Fruit fly (Drosophila melanogaster): ENCODE measurements around the gene ogre.

Gene ogre

dm6 chrX:7013320-7014214 is 22.4 kb upstream of the ogre start, which contains the start of the genes CG3032 and CG4593:
CG3032 (minus strand) TSS chrX:7013881.
CG4593 (plus strand) TSS chrX:7013887.
- peak; percentile 68 for TF ChIP-seq CG7045 (GFP tag; optimal IDR thresholded peaks at IDR 0.05)
- peak; percentile 63 for TF ChIP-seq toe (GFP tag; optimal IDR thresholded peaks at IDR 0.05)
- peak; percentile 53 for TF ChIP-seq tj (GFP tag; optimal IDR thresholded peaks at IDR 0.05)
- TF ChIP-seq CG1620 (GFP tag; optimal IDR thresholded peaks at IDR 0.05), result peak; percentile 85
- no peak for TF ChIP-seq cic (GFP tag; optimal IDR thresholded peaks at IDR 0.05)
- peak; percentile 93 for TF ChIP-seq bab1 (GFP tag; optimal IDR thresholded peaks at IDR 0.05)
- TF ChIP-seq kay (GFP tag; ENCODE audit: borderline replicate concordance), result peak; percentile 14
- peak; percentile 76 for TF ChIP-seq Crg-1 (GFP tag; optimal IDR thresholded peaks at IDR 0.05)
- TF ChIP-seq CG11617 (GFP tag; optimal IDR thresholded peaks at IDR 0.05), result peak; percentile 66
- TF ChIP-seq Mnt (GFP tag; optimal IDR thresholded peaks at IDR 0.05), result peak; percentile 83
- peak; percentile 66 for TF ChIP-seq pad (GFP tag; optimal IDR thresholded peaks at IDR 0.05)
- no peak for TF ChIP-seq Clk (GFP tag; optimal IDR thresholded peaks at IDR 0.05)
- peak; percentile 70 for TF ChIP-seq CG12768 (GFP tag; optimal IDR thresholded peaks at IDR 0.05)
- peak; percentile 85 for TF ChIP-seq CG33017 (tag; optimal IDR thresholded peaks at IDR 0.05)
- peak; percentile 96 for TF ChIP-seq CG7101 (tag; optimal IDR thresholded peaks at IDR 0.05)
- peak; percentile 28 for TF ChIP-seq ovo (GFP tag; optimal IDR thresholded peaks at IDR 0.05)
- peak; percentile 85 for TF ChIP-seq Hr96 (GFP tag; optimal IDR thresholded peaks at IDR 0.05)
- no peak for TF ChIP-seq cnc (optimal IDR thresholded peaks at IDR 0.05)
- peak; percentile 75 for TF ChIP-seq CG5204 (GFP tag; optimal IDR thresholded peaks at IDR 0.05)
- TF ChIP-seq CG14711 (tag; optimal IDR thresholded peaks at IDR 0.05), result peak; percentile 93

- peak; percentile 79 for TF ChIP-seq toe (GFP tag; optimal IDR thresholded peaks at IDR 0.05)
- peak; percentile 77 for TF ChIP-seq pad (GFP tag; optimal IDR thresholded peaks at IDR 0.05)
- TF ChIP-seq ovo (GFP tag; optimal IDR thresholded peaks at IDR 0.05), result peak; percentile 82
- TF ChIP-seq bab1 (GFP tag; optimal IDR thresholded peaks at IDR 0.05), result peak; percentile 96
- peak; percentile 93 for TF ChIP-seq CG1620 (GFP tag; optimal IDR thresholded peaks at IDR 0.05)
- no peak for TF ChIP-seq Clk (GFP tag; optimal IDR thresholded peaks at IDR 0.05)
- TF ChIP-seq tj (GFP tag; optimal IDR thresholded peaks at IDR 0.05), result peak; percentile 76
- TF ChIP-seq Crg-1 (GFP tag; optimal IDR thresholded peaks at IDR 0.05), result peak; percentile 91
- TF ChIP-seq kay (GFP tag; ENCODE audit: borderline replicate concordance), result peak; percentile 74
- TF ChIP-seq CG12768 (GFP tag; optimal IDR thresholded peaks at IDR 0.05), result peak; percentile 48
- peak; percentile 94 for TF ChIP-seq CG7101 (tag; optimal IDR thresholded peaks at IDR 0.05)
- no peak for TF ChIP-seq cnc (optimal IDR thresholded peaks at IDR 0.05)
- peak; percentile 11 for TF ChIP-seq cic (GFP tag; optimal IDR thresholded peaks at IDR 0.05)
- peak; percentile 90 for TF ChIP-seq Hr96 (GFP tag; optimal IDR thresholded peaks at IDR 0.05)
- TF ChIP-seq Mnt (GFP tag; optimal IDR thresholded peaks at IDR 0.05), result peak; percentile 89
- TF ChIP-seq CG33017 (tag; optimal IDR thresholded peaks at IDR 0.05), result peak; percentile 77
- TF ChIP-seq CG14711 (tag; optimal IDR thresholded peaks at IDR 0.05), result peak; percentile 87
- peak; percentile 59 for TF ChIP-seq CG7045 (GFP tag; optimal IDR thresholded peaks at IDR 0.05)
- peak; percentile 87 for TF ChIP-seq CG11617 (GFP tag; optimal IDR thresholded peaks at IDR 0.05)
- TF ChIP-seq CG5204 (GFP tag; optimal IDR thresholded peaks at IDR 0.05), result peak; percentile 78
Observed at dm6 chrX:7011063-7011743, 20.1 kb upstream of the ogre start, which contains the start of the genes cm, sloth1 and sloth2. cm (minus strand) TSS chrX:7011145. sloth1 (plus strand) TSS chrX:7011357. sloth2 (plus strand) TSS chrX:7011357.

dm6 chrX:7008102-7009087 is 17.3 kb upstream of the ogre start:
- TF ChIP-seq cic (GFP tag; optimal IDR thresholded peaks at IDR 0.05) (no peak), CG7101 (tag; optimal IDR thresholded peaks at IDR 0.05) (peak; percentile 1), CG11617 (GFP tag; optimal IDR thresholded peaks at IDR 0.05) (no peak), tj (GFP tag; optimal IDR thresholded peaks at IDR 0.05) (no peak)

dm6 chrX:7007693-7008092 is 16.6 kb upstream of the ogre start:
- no peak for TF ChIP-seq CG12768 (GFP tag; optimal IDR thresholded peaks at IDR 0.05)
- TF ChIP-seq CG14711 (tag; optimal IDR thresholded peaks at IDR 0.05), result peak; percentile 13

- TF ChIP-seq tj (GFP tag; optimal IDR thresholded peaks at IDR 0.05) (peak; percentile 62), CG14711 (tag; optimal IDR thresholded peaks at IDR 0.05) (no peak)
Observed at dm6 chrX:7005444-7005843, 14.3 kb upstream of the ogre start.

All from whole organism, adult.